Worm (Caenorhabditis elegans): ENCODE measurements around the gene T10B5.8.

ce11 chrV:1889996-1890395 lies 48.2 kb downstream of the T10B5.8 start:
- no peak for TF ChIP-seq ama-1 (optimal IDR thresholded peaks at IDR 0.05)
- no peak for TF ChIP-seq hmg-4 (GFP tag; optimal IDR thresholded peaks at IDR 0.05)
- no peak for TF ChIP-seq F13C5.2 (tag; optimal IDR thresholded peaks at IDR 0.05)
- no peak for TF ChIP-seq pes-1 (GFP tag; IDR thresholded peaks at IDR 0.05)
- TF ChIP-seq ceh-13 (GFP tag; optimal IDR thresholded peaks at IDR 0.05), result no peak
- TF ChIP-seq aly-1 (tag; optimal IDR thresholded peaks at IDR 0.05), result no peak
- no peak for TF ChIP-seq scrt-1 (GFP tag; IDR thresholded peaks at IDR 0.05)
- no peak for TF ChIP-seq tra-4 (tag; optimal IDR thresholded peaks at IDR 0.05)
- TF ChIP-seq tbx-37 (GFP tag; conservative IDR thresholded peaks at IDR 0.05), result no peak
- TF ChIP-seq ceh-36 (tag; optimal IDR thresholded peaks at IDR 0.05), result no peak
- no peak for TF ChIP-seq B0310.2 (tag; optimal IDR thresholded peaks at IDR 0.05)
- TF ChIP-seq flt-1 (GFP tag; IDR thresholded peaks at IDR 0.05), result no peak
